Worm (Caenorhabditis elegans): ENCODE measurements around the gene ran-2.

The ran-2 gene

ce11 chrIII:7922207-7922606 is 11.1 kb upstream of the ran-2 start, which contains the start of gene C29E4.17:
C29E4.17 (plus strand) TSS chrIII:7922507.
- TF ChIP-seq Y53G8AR.9 (GFP tag; conservative IDR thresholded peaks at IDR 0.05) (no peak), madf-6 (GFP tag; IDR thresholded peaks at IDR 0.05) (no peak), Y56A3A.18 (GFP tag; IDR thresholded peaks at IDR 0.05) (no peak), ceh-58 (GFP tag; IDR thresholded peaks at IDR 0.05) (no peak), egrh-3 (GFP tag; IDR thresholded peaks at IDR 0.05) (no peak), ama-1 (optimal IDR thresholded peaks at IDR 0.05) (no peak), ama-1 (GFP tag; optimal IDR thresholded peaks at IDR 0.05) (no peak), madf-8 (GFP tag; conservative IDR thresholded peaks at IDR 0.05) (no peak), hmg-20 (GFP tag; IDR thresholded peaks at IDR 0.05) (no peak), pha-4 (tag; optimal IDR thresholded peaks at IDR 0.05) (no peak), egl-44 (GFP tag; IDR thresholded peaks at IDR 0.05) (no peak)

DNA sequence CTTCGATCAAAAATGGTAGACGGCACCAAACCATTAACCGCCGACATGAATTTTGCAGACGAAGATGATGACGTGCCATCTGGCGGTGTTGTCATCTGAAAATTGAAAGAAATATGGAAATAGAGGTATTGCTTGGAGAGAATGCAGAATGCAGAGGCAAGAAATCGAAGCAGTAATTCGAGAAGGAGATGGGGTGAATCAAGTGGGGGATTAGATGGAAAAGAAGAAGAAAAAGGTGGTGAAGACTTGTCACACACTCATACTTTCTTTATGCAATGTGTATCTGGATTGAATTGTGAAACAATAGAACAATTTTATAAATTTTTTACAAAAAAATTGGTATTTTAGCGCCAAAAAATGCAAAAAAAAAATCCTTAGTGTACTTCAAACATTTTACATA is 8.5 kb upstream of the ran-2 start, which contains the start of gene tag-250:
Gene tag-250, minus strand, starts transcription at position 101 of the 400 bp plus-strand sequence.
- TF ChIP-seq somi-1 (GFP tag; optimal IDR thresholded peaks at IDR 0.05): no peak
- TF ChIP-seq ztf-25 (GFP tag; IDR thresholded peaks at IDR 0.05): no peak
- TF ChIP-seq ceh-100 (GFP tag; IDR thresholded peaks at IDR 0.05): no peak
- no peak for TF ChIP-seq T26A5.8 (tag; optimal IDR thresholded peaks at IDR 0.05)
- no peak for TF ChIP-seq lsl-1 (GFP tag; optimal IDR thresholded peaks at IDR 0.05)
- no peak for TF ChIP-seq ceh-91 (GFP tag; IDR thresholded peaks at IDR 0.05)
- no peak for TF ChIP-seq F39B2.1 (GFP tag; IDR thresholded peaks at IDR 0.05)
- TF ChIP-seq mel-28 (tag; optimal IDR thresholded peaks at IDR 0.05; ENCODE audit: borderline replicate concordance): no peak
- TF ChIP-seq egl-44 (GFP tag; IDR thresholded peaks at IDR 0.05): no peak
- no peak for TF ChIP-seq chd-7 (tag; optimal IDR thresholded peaks at IDR 0.05)
- TF ChIP-seq F33H1.4 (GFP tag; IDR thresholded peaks at IDR 0.05): no peak
- no peak for TF ChIP-seq fkh-3 (tag; optimal IDR thresholded peaks at IDR 0.05)
- TF ChIP-seq tbx-9 (tag; optimal IDR thresholded peaks at IDR 0.05; ENCODE audit: borderline replicate concordance): no peak
- TF ChIP-seq madf-3 (GFP tag; IDR thresholded peaks at IDR 0.05): no peak
- TF ChIP-seq bed-1 (GFP tag; IDR thresholded peaks at IDR 0.05): no peak
- TF ChIP-seq athp-1 (tag; optimal IDR thresholded peaks at IDR 0.05): no peak
- no peak for TF ChIP-seq lir-1 (GFP tag; conservative IDR thresholded peaks at IDR 0.05)
- no peak for TF ChIP-seq snpc-4 (GFP tag; optimal IDR thresholded peaks at IDR 0.05)
- TF ChIP-seq snpc-4 (tag; optimal IDR thresholded peaks at IDR 0.05): no peak
- TF ChIP-seq ztf-22 (GFP tag; optimal IDR thresholded peaks at IDR 0.05): no peak
- no peak for TF ChIP-seq sdz-38 (tag; optimal IDR thresholded peaks at IDR 0.05)

DNA sequence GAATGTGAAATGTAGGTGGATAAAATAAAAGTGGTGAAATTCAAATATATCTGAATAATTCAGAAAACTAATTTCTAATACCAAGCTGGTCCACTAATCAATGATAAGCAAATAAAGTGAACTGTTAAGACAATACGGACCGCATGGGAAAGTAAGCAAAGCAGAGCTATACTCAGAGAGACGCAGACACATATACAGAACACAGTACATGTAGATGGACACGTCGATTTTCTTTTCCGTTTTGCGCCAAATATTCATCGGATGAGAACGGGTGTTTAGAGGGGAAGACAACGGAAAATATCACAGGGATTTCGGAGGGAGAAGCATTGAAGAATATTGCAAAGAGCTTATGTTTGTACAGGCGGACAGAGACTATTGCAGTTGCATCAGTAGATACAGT is 7.4 kb upstream of the ran-2 start:
- TF ChIP-seq dpl-1 (GFP tag; optimal IDR thresholded peaks at IDR 0.05) (no peak), hmg-1.2 (GFP tag; IDR thresholded peaks at IDR 0.05) (peak; percentile 36; the same call in 1 of the 2 replicates)

DNA sequence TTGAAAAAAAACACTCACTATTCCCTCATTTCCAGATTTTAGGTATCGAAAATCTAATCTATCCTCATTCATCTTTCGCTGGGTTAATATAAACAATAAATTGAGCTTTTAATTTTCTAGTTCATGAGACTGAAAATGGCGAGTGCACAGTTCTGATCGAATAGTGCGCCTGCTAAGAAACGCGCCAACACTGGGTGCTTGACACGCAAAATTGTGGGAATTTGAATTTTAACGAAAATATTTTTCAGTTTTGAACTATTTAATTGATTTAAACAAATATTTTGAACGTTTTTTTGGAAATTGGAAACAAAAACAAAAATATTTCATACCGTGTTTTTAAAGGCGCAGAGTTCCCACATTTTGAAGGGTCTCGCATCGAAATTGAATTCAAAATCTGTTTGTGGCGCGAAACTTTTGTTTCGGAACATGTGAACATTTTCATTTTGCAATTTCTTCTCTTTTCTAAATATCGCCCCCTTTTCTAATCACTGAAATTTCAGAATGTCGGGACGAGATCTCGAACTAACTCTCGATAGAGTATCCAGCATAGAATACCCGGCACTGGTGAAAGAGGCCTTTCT is 4.7 kb upstream of the ran-2 start, which contains the start of the genes C29E4.13 and npp-15:
Gene C29E4.13, minus strand, starts transcription at position 169 of the 581 bp plus-strand sequence.
Gene npp-15, plus strand, starts transcription at position 495 of the 581 bp plus-strand sequence.
- peak; percentile 90 for TF ChIP-seq ztf-18 (tag; optimal IDR thresholded peaks at IDR 0.05)
- peak; percentile 53; the same call in 1 of the 2 replicates for TF ChIP-seq attf-3 (GFP tag; conservative IDR thresholded peaks at IDR 0.05)
- TF ChIP-seq attf-5 (GFP tag; optimal IDR thresholded peaks at IDR 0.05): peak; percentile 46
- TF ChIP-seq madf-6 (GFP tag; IDR thresholded peaks at IDR 0.05): peak; percentile 80
- no peak for TF ChIP-seq T26A5.8 (tag; optimal IDR thresholded peaks at IDR 0.05)
- TF ChIP-seq dpl-1 (GFP tag; optimal IDR thresholded peaks at IDR 0.05): peak; percentile 72
- no peak for TF ChIP-seq F52B5.7 (tag; optimal IDR thresholded peaks at IDR 0.05)
- peak; percentile 15 for TF ChIP-seq nhr-80 (tag; optimal IDR thresholded peaks at IDR 0.05)
- peak; percentile 60 for TF ChIP-seq xnd-1 (tag; optimal IDR thresholded peaks at IDR 0.05)
- TF ChIP-seq unc-130 (GFP tag; optimal IDR thresholded peaks at IDR 0.05): peak; percentile 9
- no peak for TF ChIP-seq Y67H2A.10 (GFP tag; conservative IDR thresholded peaks at IDR 0.05)
- TF ChIP-seq lsl-1 (GFP tag; optimal IDR thresholded peaks at IDR 0.05): peak; percentile 73
- TF ChIP-seq F33H1.4 (GFP tag; IDR thresholded peaks at IDR 0.05): peak; percentile 82
- peak; percentile 55 for TF ChIP-seq lin-54 (GFP tag; optimal IDR thresholded peaks at IDR 0.05)
- TF ChIP-seq cebp-1 (GFP tag; IDR thresholded peaks at IDR 0.05): no peak
- peak; percentile 18 for TF ChIP-seq cebp-1 (tag; optimal IDR thresholded peaks at IDR 0.05)
- TF ChIP-seq pbrm-1 (GFP tag; IDR thresholded peaks at IDR 0.05): no peak
- TF ChIP-seq D2030.7 (GFP tag; IDR thresholded peaks at IDR 0.05): peak; percentile 50
